Worm (Caenorhabditis elegans) whole organism, L2 larva: Measurements from ENCODE around the gene F10G2.4.
A peak's percentile ranks its signal among the peaks of the same experiment; 100 is the strongest.

Source experiments
- C34F6.9 ChIP-seq: fragments of 150-350 bp; optimal IDR thresholded peaks from 2 replicates; lab custom pipeline; 2014; ENCODE audit warnings: missing biosample characterization, missing genetic modification characterization
- F13H6.1 ChIP-seq: sonication (generic microtip); optimal IDR thresholded peaks from 2 replicates; lab custom pipeline; 2016; ENCODE audit warnings: missing genetic modification characterization, missing compliant biosample characterization
- R02D3.7 ChIP-seq: fragments of 150-350 bp; optimal IDR thresholded peaks from 2 replicates; lab custom pipeline; 2014; ENCODE audit warnings: missing biosample characterization, missing genetic modification characterization
- ZK546.5 ChIP-seq: sonication (generic microtip); optimal IDR thresholded peaks from 2 replicates; lab custom pipeline; 2017; ENCODE audit warnings: missing biosample characterization, missing genetic modification characterization
- alr-1 ChIP-seq: fragments of 150-350 bp; optimal IDR thresholded peaks from 2 replicates; lab custom pipeline; 2014; ENCODE audit warnings: missing biosample characterization, missing genetic modification characterization
- aly-2 ChIP-seq: fragments of 150-350 bp; optimal IDR thresholded peaks from 2 replicates; lab custom pipeline; 2014; ENCODE audit warnings: missing biosample characterization, missing genetic modification characterization
- ama-1 ChIP-seq: fragments of 150-350 bp; optimal IDR thresholded peaks from 2 replicates; lab custom pipeline; 2018; ENCODE audit warnings: inconsistent platforms
- ceh-82 ChIP-seq: fragments of 150-350 bp; optimal IDR thresholded peaks from 2 replicates; lab custom pipeline; 2014; ENCODE audit warnings: missing biosample characterization, missing genetic modification characterization
- crh-2 ChIP-seq: sonication (generic microtip); optimal IDR thresholded peaks from 2 replicates; lab custom pipeline; 2017; ENCODE audit warnings: missing biosample characterization, missing genetic modification characterization
- dmd-4 ChIP-seq: sonication (generic microtip); optimal IDR thresholded peaks from 2 replicates; lab custom pipeline; 2017; ENCODE audit warnings: missing biosample characterization, missing genetic modification characterization
- egl-27 ChIP-seq: sonication (generic microtip); optimal IDR thresholded peaks from 3 replicates; lab custom pipeline; 2017; ENCODE audit warnings: missing biosample characterization, missing genetic modification reagents, missing genetic modification characterization
- elt-1 ChIP-seq: fragments of 150-350 bp; optimal IDR thresholded peaks from 2 replicates; lab custom pipeline; 2014; ENCODE audit warnings: missing biosample characterization, missing genetic modification characterization
- elt-3 ChIP-seq: sonication (generic microtip); optimal IDR thresholded peaks from 2 replicates; lab custom pipeline; 2017; ENCODE audit warnings: missing biosample characterization, missing genetic modification characterization
- fos-1 ChIP-seq: fragments of 150-350 bp; optimal IDR thresholded peaks from 2 replicates; lab custom pipeline; 2014; ENCODE audit warnings: missing biosample characterization, missing genetic modification characterization
- gmeb-1 ChIP-seq: fragments of 150-350 bp; optimal IDR thresholded peaks from 2 replicates; lab custom pipeline; 2014; ENCODE audit warnings: missing biosample characterization, missing genetic modification characterization
- lin-13 ChIP-seq: fragments of 150-350 bp; optimal IDR thresholded peaks from 2 replicates; lab custom pipeline; 2014; ENCODE audit warnings: missing biosample characterization, missing genetic modification reagents, missing genetic modification characterization
- lsy-2 ChIP-seq, 2 experiments: fragments of 150-350 bp in 1 of 2; sonication (generic microtip) in 1 of 2; optimal IDR thresholded peaks; 2 replicates each; lab custom pipeline; 2014 to 2017; ENCODE audit warnings: missing biosample characterization in 2 of 2, missing genetic modification characterization in 2 of 2
- mab-5 ChIP-seq: fragments of 150-350 bp; optimal IDR thresholded peaks from 2 replicates; lab custom pipeline; 2014; ENCODE audit warnings: missing biosample characterization, missing genetic modification characterization
- nhr-10 ChIP-seq: sonication (generic microtip); optimal IDR thresholded peaks from 2 replicates; lab custom pipeline; 2017; ENCODE audit warnings: missing biosample characterization, missing genetic modification characterization
- nhr-11 ChIP-seq: fragments of 150-350 bp; optimal IDR thresholded peaks from 2 replicates; lab custom pipeline; 2014; ENCODE audit warnings: missing biosample characterization, missing genetic modification characterization
- nhr-12 ChIP-seq: fragments of 150-350 bp; optimal IDR thresholded peaks from 2 replicates; lab custom pipeline; 2014; ENCODE audit warnings: missing biosample characterization, missing genetic modification characterization
- nhr-129 ChIP-seq: fragments of 150-350 bp; optimal IDR thresholded peaks from 2 replicates; lab custom pipeline; 2014; ENCODE audit warnings: missing biosample characterization, missing genetic modification characterization
- nhr-21 ChIP-seq: fragments of 150-350 bp; optimal IDR thresholded peaks from 2 replicates; lab custom pipeline; 2014; ENCODE audit warnings: missing biosample characterization, missing genetic modification characterization
- nhr-23 ChIP-seq: fragments of 150-350 bp; optimal IDR thresholded peaks from 2 replicates; lab custom pipeline; 2014; ENCODE audit warnings: missing biosample characterization, missing genetic modification reagents, missing genetic modification characterization
- nhr-237 ChIP-seq: fragments of 150-350 bp; optimal IDR thresholded peaks from 2 replicates; lab custom pipeline; 2014; ENCODE audit warnings: missing biosample characterization, missing genetic modification characterization
- nhr-6 ChIP-seq: fragments of 150-350 bp; optimal IDR thresholded peaks from 2 replicates; lab custom pipeline; 2014; ENCODE audit warnings: missing biosample characterization, missing genetic modification characterization
- nhr-77 ChIP-seq: fragments of 150-350 bp; optimal IDR thresholded peaks from 2 replicates; lab custom pipeline; 2014; ENCODE audit warnings: missing biosample characterization, missing genetic modification characterization
- peb-1 ChIP-seq: fragments of 150-350 bp; optimal IDR thresholded peaks from 2 replicates; lab custom pipeline; 2014; ENCODE audit warnings: missing biosample characterization, missing genetic modification characterization
- sem-4 ChIP-seq: fragments of 150-350 bp; optimal IDR thresholded peaks from 2 replicates; lab custom pipeline; 2014; ENCODE audit warnings: missing biosample characterization, missing genetic modification reagents, missing genetic modification characterization
- snpc-4 ChIP-seq: fragments of 150-350 bp; optimal IDR thresholded peaks from 2 replicates; lab custom pipeline; 2014; ENCODE audit warnings: missing biosample characterization, missing genetic modification characterization
- unc-39 ChIP-seq: fragments of 150-350 bp; optimal IDR thresholded peaks from 2 replicates; lab custom pipeline; 2014; ENCODE audit warnings: missing biosample characterization, missing genetic modification characterization
- unc-55 ChIP-seq: fragments of 150-350 bp; sonication (generic microtip); optimal IDR thresholded peaks from 3 replicates; lab custom pipeline; 2014; ENCODE audit warnings: missing biosample characterization, missing genetic modification reagents, missing genetic modification characterization
- unc-62 ChIP-seq: fragments of 150-350 bp; optimal IDR thresholded peaks from 2 replicates; lab custom pipeline; 2014; ENCODE audit warnings: missing biosample characterization, missing genetic modification reagents, missing genetic modification characterization
- ztf-11 ChIP-seq: sonication (generic microtip); optimal IDR thresholded peaks from 2 replicates; lab custom pipeline; 2017; ENCODE audit warnings: missing biosample characterization, missing genetic modification characterization
- ztf-4 ChIP-seq: fragments of 150-350 bp; optimal IDR thresholded peaks from 2 replicates; lab custom pipeline; 2014; ENCODE audit warnings: missing biosample characterization, missing genetic modification characterization

The F10G2.4 gene

ce11 chrV:7357132-7357531 is 30.1 kb downstream of the F10G2.4 start, which contains the start of gene C03G6.6:
Gene C03G6.6, plus strand, starts transcription at chrV:7357432.
- no peak for TF ChIP-seq ZK546.5 (tag; lab: Kevin White, UChicago)
- TF ChIP-seq nhr-10 (tag; lab: Kevin White, UChicago) = no peak

- no peak for TF ChIP-seq dmd-4 (tag; lab: Kevin White, UChicago)
- TF ChIP-seq sem-4 (tag; lab: Kevin White, UChicago) = no peak
- no peak for TF ChIP-seq snpc-4 (tag; lab: Kevin White, UChicago)
- no peak for TF ChIP-seq nhr-77 (tag; lab: Kevin White, UChicago)
- TF ChIP-seq nhr-12 (tag; lab: Kevin White, UChicago) = no peak
- TF ChIP-seq elt-1 (tag; lab: Kevin White, UChicago) = no peak
- TF ChIP-seq elt-3 (tag; lab: Kevin White, UChicago) = no peak
- no peak for TF ChIP-seq peb-1 (tag; lab: Kevin White, UChicago)
- TF ChIP-seq nhr-23 (tag; lab: Kevin White, UChicago) = no peak
- TF ChIP-seq lin-13 = no peak
- no peak for TF ChIP-seq nhr-6 (tag; lab: Kevin White, UChicago)
- no peak for TF ChIP-seq ztf-4 (tag; lab: Kevin White, UChicago)
- TF ChIP-seq lsy-2 (tag; optimal IDR thresholded peaks at IDR 0.05; lab: Kevin White, UChicago) = no peak
- no peak for TF ChIP-seq nhr-21
- TF ChIP-seq nhr-10 (tag; lab: Kevin White, UChicago) = no peak
- TF ChIP-seq nhr-11 (tag; lab: Kevin White, UChicago) = no peak
- no peak for TF ChIP-seq F13H6.1 (tag; lab: Kevin White, UChicago)
Observed at ce11 chrV:7361673-7362072, 34.6 kb downstream of the F10G2.4 start, which contains the start of gene cyp-35A1. Gene cyp-35A1, minus strand, starts transcription at chrV:7361773.

ce11 chrV:7364059-7364458 is 37.0 kb downstream of the F10G2.4 start, which contains the start of gene cyp-35A2:
Gene cyp-35A2, minus strand, starts transcription at chrV:7364182.
- TF ChIP-seq gmeb-1 (tag; lab: Kevin White, UChicago) (peak; percentile 27), fos-1 (tag; lab: Kevin White, UChicago) (peak; percentile 67), ztf-4 (tag; lab: Kevin White, UChicago) (no peak)

ce11 chrV:7364951-7365350 is 37.9 kb downstream of the F10G2.4 start, which contains the start of gene exc-13:
Gene exc-13, plus strand, starts transcription at chrV:7365251.
- TF ChIP-seq lin-13 (no peak), nhr-77 (tag; lab: Kevin White, UChicago) (no peak), aly-2 (tag; lab: Kevin White, UChicago) (no peak), unc-55 (GFP tag; lab: Kevin White, UChicago) (no peak), ZK546.5 (tag; lab: Kevin White, UChicago) (no peak)

ce11 chrV:7369578-7369977 is 42.5 kb downstream of the F10G2.4 start, which contains the start of gene srj-14:
Gene srj-14, plus strand, starts transcription at chrV:7369708.
- TF ChIP-seq nhr-10 (tag; lab: Kevin White, UChicago) = no peak
- no peak for TF ChIP-seq C34F6.9
- no peak for TF ChIP-seq gmeb-1 (tag; lab: Kevin White, UChicago)
- no peak for TF ChIP-seq F13H6.1 (tag; lab: Kevin White, UChicago)
- no peak for TF ChIP-seq unc-39
- TF ChIP-seq sem-4 (tag; lab: Kevin White, UChicago) = no peak
- TF ChIP-seq lsy-2 (tag; optimal IDR thresholded peaks at IDR 0.05; lab: Kevin White, UChicago) = no peak
- no peak for TF ChIP-seq ceh-82 (tag; lab: Kevin White, UChicago)
- TF ChIP-seq mab-5 (tag; lab: Kevin White, UChicago) = no peak
- no peak for TF ChIP-seq snpc-4 (tag; lab: Kevin White, UChicago)
- TF ChIP-seq egl-27 (tag; lab: Kevin White, UChicago) = no peak
- TF ChIP-seq ztf-11 (tag; lab: Kevin White, UChicago) = no peak
- TF ChIP-seq ama-1 (lab: Kevin White, UChicago) = no peak
- TF ChIP-seq nhr-237 = no peak
- TF ChIP-seq alr-1 (tag; lab: Kevin White, UChicago) = no peak
- no peak for TF ChIP-seq nhr-21
- no peak for TF ChIP-seq fos-1 (tag; lab: Kevin White, UChicago)
- no peak for TF ChIP-seq aly-2 (tag; lab: Kevin White, UChicago)
- TF ChIP-seq nhr-12 (tag; lab: Kevin White, UChicago) = no peak

ce11 chrV:7374090-7374489 is 47.1 kb downstream of the F10G2.4 start, which contains the start of gene srx-56:
Gene srx-56, plus strand, starts transcription at chrV:7374390.
- TF ChIP-seq ama-1 (lab: Kevin White, UChicago) (no peak), nhr-10 (tag; lab: Kevin White, UChicago) (no peak), unc-39 (no peak), ztf-4 (tag; lab: Kevin White, UChicago) (no peak), unc-62 (GFP tag; lab: Kevin White, UChicago) (no peak), nhr-129 (tag; lab: Kevin White, UChicago) (no peak), mab-5 (tag; lab: Kevin White, UChicago) (no peak), R02D3.7 (tag; lab: Kevin White, UChicago) (no peak), fos-1 (tag; lab: Kevin White, UChicago) (no peak), gmeb-1 (tag; lab: Kevin White, UChicago) (no peak), elt-1 (tag; lab: Kevin White, UChicago) (no peak), crh-2 (tag; lab: Kevin White, UChicago) (no peak)
